Worm (Caenorhabditis elegans): ENCODE data around the gene exc-14.

DNA sequence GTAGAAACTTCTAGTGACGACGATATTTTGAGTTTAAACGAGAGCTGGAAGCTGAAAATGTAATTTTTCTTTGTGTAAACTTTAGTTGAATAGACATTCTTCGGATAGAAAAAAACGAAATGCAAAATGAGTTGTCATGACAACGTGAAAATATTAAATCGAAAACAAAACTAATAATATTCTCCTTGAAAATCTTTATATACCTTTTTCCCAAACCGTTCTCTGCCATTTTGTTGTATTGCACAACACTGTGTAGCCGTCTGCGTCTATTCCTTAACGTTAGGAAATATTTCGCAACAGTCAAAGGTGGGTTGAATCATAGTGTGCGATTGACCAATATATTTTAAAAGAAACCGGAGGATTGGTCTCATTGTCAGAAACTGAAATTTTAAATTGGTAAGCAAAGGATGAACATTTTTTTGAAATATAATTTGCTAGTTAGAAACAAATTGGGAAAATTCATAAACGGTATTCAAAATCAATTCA, 34.9 kb upstream of the exc-14 start, which contains the start of gene Y58A7A.3:
- TF ChIP-seq lin-13 (tag; optimal IDR thresholded peaks at IDR 0.05) (no peak), nhr-12 (tag; optimal IDR thresholded peaks at IDR 0.05) (no peak), mab-5 (tag; optimal IDR thresholded peaks at IDR 0.05) (no peak), nhr-237 (tag; optimal IDR thresholded peaks at IDR 0.05) (no peak), elt-1 (tag; optimal IDR thresholded peaks at IDR 0.05; ENCODE audit: borderline replicate concordance, insufficient read depth) (no peak), snpc-4 (tag; optimal IDR thresholded peaks at IDR 0.05) (no peak), nhr-28 (tag; optimal IDR thresholded peaks at IDR 0.05) (no peak), lsy-2 (tag; optimal IDR thresholded peaks at IDR 0.05) (no peak)

Data from whole organism, mixed stage, embryonic.